Worm (Caenorhabditis elegans) whole organism, L4/young adult: ENCODE data around the gene F09F9.5.

Experiments used
- W03F9.2 ChIP-seq: fragments of 150-350 bp; optimal IDR thresholded peaks from 2 replicates; lab custom pipeline; 2014; ENCODE audit warnings: missing biosample characterization, missing genetic modification characterization
- dao-5 ChIP-seq: sonication (generic microtip); optimal IDR thresholded peaks from 2 replicates; lab custom pipeline; 2016; ENCODE audit warnings: missing genotype, missing genetic modification characterization, moderate library complexity, missing compliant biosample characterization
- him-1 ChIP-seq: sonication (generic microtip); optimal IDR thresholded peaks from 2 replicates; lab custom pipeline; 2016; ENCODE audit warnings: missing genotype, missing genetic modification reagents, missing genetic modification characterization, missing compliant biosample characterization

Gene F09F9.5

ce11 chrX:4138413-4139193 lies 20.9 kb downstream of the F09F9.5 start:
- TF ChIP-seq him-1 (tag; lab: Kevin White, UChicago) (no peak), dao-5 (tag; lab: Kevin White, UChicago) (no peak), W03F9.2 (tag; lab: Kevin White, UChicago) (no peak)

- no peak for TF ChIP-seq dao-5 (tag; lab: Kevin White, UChicago)
- peak; percentile 11 for TF ChIP-seq W03F9.2 (tag; lab: Kevin White, UChicago)
- TF ChIP-seq him-1 (tag; lab: Kevin White, UChicago): no peak
Measured at ce11 chrX:4139593-4140565, 22.2 kb downstream of the F09F9.5 start, which contains the start of gene ZK470.4. TSS of gene ZK470.4 (minus strand) at chrX:4139767.

- TF ChIP-seq W03F9.2 (tag; lab: Kevin White, UChicago) (no peak), dao-5 (tag; lab: Kevin White, UChicago) (no peak), him-1 (tag; lab: Kevin White, UChicago) (no peak)
Measured at ce11 chrX:4140755-4141417, 23.2 kb downstream of the F09F9.5 start.

- TF ChIP-seq him-1 (tag; lab: Kevin White, UChicago) (no peak), W03F9.2 (tag; lab: Kevin White, UChicago) (no peak), dao-5 (tag; lab: Kevin White, UChicago) (no peak)
Measured at ce11 chrX:4142202-4142601, 24.5 kb downstream of the F09F9.5 start.

- TF ChIP-seq W03F9.2 (tag; lab: Kevin White, UChicago): no peak
- TF ChIP-seq dao-5 (tag; lab: Kevin White, UChicago): no peak
- no peak for TF ChIP-seq him-1 (tag; lab: Kevin White, UChicago)
Measured at ce11 chrX:4142648-4143259, 25.0 kb downstream of the F09F9.5 start.

- TF ChIP-seq him-1 (tag; lab: Kevin White, UChicago) (no peak), dao-5 (tag; lab: Kevin White, UChicago) (no peak), W03F9.2 (tag; lab: Kevin White, UChicago) (no peak)
Measured at ce11 chrX:4143260-4144018, 25.7 kb downstream of the F09F9.5 start.

ce11 chrX:4144136-4144781 lies 26.5 kb downstream of the F09F9.5 start:
- TF ChIP-seq dao-5 (tag; lab: Kevin White, UChicago) (no peak), him-1 (tag; lab: Kevin White, UChicago) (no peak), W03F9.2 (tag; lab: Kevin White, UChicago) (no peak)

- TF ChIP-seq dao-5 (tag; lab: Kevin White, UChicago): peak; percentile 50
- TF ChIP-seq him-1 (tag; lab: Kevin White, UChicago): peak; percentile 82
- no peak for TF ChIP-seq W03F9.2 (tag; lab: Kevin White, UChicago)
Measured at ce11 chrX:4145051-4145826, 27.5 kb downstream of the F09F9.5 start.

- TF ChIP-seq W03F9.2 (tag; lab: Kevin White, UChicago): no peak
- TF ChIP-seq him-1 (tag; lab: Kevin White, UChicago): no peak
- no peak for TF ChIP-seq dao-5 (tag; lab: Kevin White, UChicago)
Measured at ce11 chrX:4146046-4146445, 28.3 kb downstream of the F09F9.5 start.

ce11 chrX:4146798-4147543 lies 29.2 kb downstream of the F09F9.5 start:
- TF ChIP-seq W03F9.2 (tag; lab: Kevin White, UChicago) (no peak), him-1 (tag; lab: Kevin White, UChicago) (no peak), dao-5 (tag; lab: Kevin White, UChicago) (no peak)
